Worm (Caenorhabditis elegans): ENCODE data around the gene pmpl-1.

ce11 chrX:3759345-3759744 lies 28.5 kb upstream of the pmpl-1 start, which contains the start of gene T14G12.6:
- TF ChIP-seq B0019.2 (GFP tag; conservative IDR thresholded peaks at IDR 0.05): no peak
- TF ChIP-seq dpl-1 (GFP tag; optimal IDR thresholded peaks at IDR 0.05): no peak
- no peak for TF ChIP-seq nhr-27 (tag; optimal IDR thresholded peaks at IDR 0.05)
- no peak for TF ChIP-seq F52B5.7 (tag; optimal IDR thresholded peaks at IDR 0.05)
- TF ChIP-seq attf-3 (GFP tag; conservative IDR thresholded peaks at IDR 0.05): no peak
- no peak for TF ChIP-seq zim-3 (tag; optimal IDR thresholded peaks at IDR 0.05)
- no peak for TF ChIP-seq snpc-4 (GFP tag; optimal IDR thresholded peaks at IDR 0.05)
- no peak for TF ChIP-seq snpc-4 (tag; optimal IDR thresholded peaks at IDR 0.05)
- no peak for TF ChIP-seq madf-8 (GFP tag; conservative IDR thresholded peaks at IDR 0.05)
- no peak for TF ChIP-seq attf-6 (GFP tag; IDR thresholded peaks at IDR 0.05)
- TF ChIP-seq madf-6 (GFP tag; IDR thresholded peaks at IDR 0.05): no peak
- TF ChIP-seq aptf-2 (GFP tag; conservative IDR thresholded peaks at IDR 0.05): no peak
- TF ChIP-seq lsy-27 (tag; optimal IDR thresholded peaks at IDR 0.05; ENCODE audit: borderline replicate concordance, insufficient read depth): no peak
- TF ChIP-seq let-607 (tag; optimal IDR thresholded peaks at IDR 0.05): no peak

Measured in whole organism, young adult.